Fruit fly (Drosophila melanogaster) whole organism, embryonic: ENCODE measurements around the gene ssp.

Source experiments
- Ada2b ChIP-seq: fragments of 200-800 bp; sonication (Bioruptor generic); IDR thresholded peaks from 2 replicates; pipeline ENCODE4 v1.3.6; 2022; ENCODE audit warnings: missing biosample characterization, missing genetic modification characterization
- Asciz ChIP-seq: fragments of 200-800 bp; sonication (Bioruptor generic); optimal IDR thresholded peaks from 2 replicates; lab custom pipeline; 2017; ENCODE audit warnings: missing biosample characterization, mild to moderate bottlenecking, missing genetic modification characterization, missing genetic modification reagents
- Atf-2 ChIP-seq: fragments of 200-800 bp; sonication (Bioruptor generic); optimal IDR thresholded peaks from 2 replicates; lab custom pipeline; 2016; ENCODE audit warnings: missing biosample characterization, missing genetic modification characterization
- Bteb2 ChIP-seq: fragments of 200-800 bp; sonication (Bioruptor generic); optimal IDR thresholded peaks from 2 replicates; lab custom pipeline; 2016; ENCODE audit warnings: missing biosample characterization, missing genetic modification characterization
- CG12155 ChIP-seq: fragments of 200-800 bp; sonication (Bioruptor generic); optimal IDR thresholded peaks from 3 replicates; lab custom pipeline; 2016; ENCODE audit warnings: missing biosample characterization, missing genetic modification characterization
- CG12659 ChIP-seq: fragments of 200-800 bp; sonication (Bioruptor generic); optimal IDR thresholded peaks from 3 replicates; lab custom pipeline; 2017; ENCODE audit warnings: mild to moderate bottlenecking, missing biosample characterization, missing genetic modification reagents, missing genetic modification characterization
- CG15479 ChIP-seq: fragments of 200-800 bp; sonication (Bioruptor generic); optimal IDR thresholded peaks from 3 replicates; lab custom pipeline; 2019; ENCODE audit warnings: missing biosample characterization, mild to moderate bottlenecking, missing genetic modification characterization, moderate library complexity
- CG15601 ChIP-seq: fragments of 200-800 bp; sonication (Bioruptor generic); optimal IDR thresholded peaks from 3 replicates; lab custom pipeline; 2019; ENCODE audit warnings: missing biosample characterization, mild to moderate bottlenecking, missing genetic modification characterization, moderate library complexity
- CG15696 ChIP-seq: fragments of 200-800 bp; sonication (Bioruptor generic); optimal IDR thresholded peaks from 2 replicates; lab custom pipeline; 2019; ENCODE audit warnings: missing biosample characterization, mild to moderate bottlenecking, missing genetic modification characterization, moderate library complexity
- CG1603 ChIP-seq: fragments of 200-800 bp; sonication (Bioruptor generic); optimal IDR thresholded peaks from 2 replicates; lab custom pipeline; 2019; ENCODE audit warnings: missing biosample characterization, mild to moderate bottlenecking, missing genetic modification characterization, moderate library complexity
- CG3065 ChIP-seq: fragments of 200-800 bp; sonication (Bioruptor generic); optimal IDR thresholded peaks from 2 replicates; lab custom pipeline; 2016; ENCODE audit warnings: missing biosample characterization, missing genetic modification characterization
- CG31365 ChIP-seq: fragments of 200-800 bp; sonication (Bioruptor generic); optimal IDR thresholded peaks from 2 replicates; lab custom pipeline; 2018; ENCODE audit warnings: missing biosample characterization, mild to moderate bottlenecking, missing genetic modification characterization
- CG3281 ChIP-seq: fragments of 200-800 bp; sonication (Bioruptor generic); optimal IDR thresholded peaks from 3 replicates; lab custom pipeline; 2017; ENCODE audit warnings: missing biosample characterization, mild to moderate bottlenecking, missing genetic modification characterization
- CG3838 ChIP-seq: fragments of 200-800 bp; sonication (Bioruptor generic); optimal IDR thresholded peaks from 3 replicates; lab custom pipeline; 2016; ENCODE audit warnings: missing biosample characterization, missing genetic modification characterization
- CG42726 ChIP-seq: fragments of 200-800 bp; sonication (Bioruptor generic); IDR thresholded peaks from 2 replicates; pipeline ENCODE4 v1.3.6; 2022; ENCODE audit warnings: missing biosample characterization, missing genetic modification characterization; ENCODE audit not compliant: partially characterized antibody
- CG4617 ChIP-seq: fragments of 200-800 bp; sonication (Bioruptor generic); optimal IDR thresholded peaks from 3 replicates; lab custom pipeline; 2016; ENCODE audit warnings: missing biosample characterization, missing genetic modification characterization, borderline replicate concordance
- CG6272 ChIP-seq: fragments of 200-800 bp; sonication (Bioruptor generic); IDR thresholded peaks from 2 replicates; pipeline ENCODE4 v1.3.6; 2022; ENCODE audit warnings: missing biosample characterization, missing genetic modification characterization
- CG6683 ChIP-seq: fragments of 200-800 bp; sonication (Bioruptor generic); optimal IDR thresholded peaks from 2 replicates; lab custom pipeline; 2017; ENCODE audit warnings: missing biosample characterization, mild to moderate bottlenecking, missing genetic modification characterization, missing genetic modification reagents
- CG7987 ChIP-seq: fragments of 200-800 bp; sonication (Bioruptor generic); optimal IDR thresholded peaks from 2 replicates; lab custom pipeline; 2018; ENCODE audit warnings: missing biosample characterization, mild to moderate bottlenecking, missing genetic modification characterization, moderate library complexity
- CG8089 ChIP-seq: fragments of 200-800 bp; sonication (Bioruptor generic); optimal IDR thresholded peaks from 3 replicates; lab custom pipeline; 2016; ENCODE audit warnings: missing biosample characterization, missing genetic modification characterization
- CG8359 ChIP-seq: fragments of 200-800 bp; sonication (Bioruptor generic); optimal IDR thresholded peaks from 2 replicates; lab custom pipeline; 2017; ENCODE audit warnings: missing biosample characterization, mild to moderate bottlenecking, missing genetic modification characterization, borderline replicate concordance
- CG9437 ChIP-seq: fragments of 200-800 bp; sonication (Bioruptor generic); optimal IDR thresholded peaks from 2 replicates; lab custom pipeline; 2018; ENCODE audit warnings: missing biosample characterization, mild to moderate bottlenecking, missing genetic modification characterization
- Fer2 ChIP-seq: fragments of 200-800 bp; sonication (Bioruptor generic); optimal IDR thresholded peaks from 2 replicates; lab custom pipeline; 2018; ENCODE audit warnings: missing biosample characterization, mild to moderate bottlenecking, missing genetic modification characterization, moderate library complexity
- Hand ChIP-seq: fragments of 200-800 bp; sonication (Bioruptor generic); optimal IDR thresholded peaks from 2 replicates; lab custom pipeline; 2017; ENCODE audit warnings: mild to moderate bottlenecking, missing biosample characterization, missing genetic modification reagents, missing genetic modification characterization
- Hey ChIP-seq: fragments of 200-800 bp; sonication (Bioruptor generic); optimal IDR thresholded peaks from 3 replicates; lab custom pipeline; 2018; ENCODE audit warnings: missing biosample characterization, mild to moderate bottlenecking, missing genetic modification characterization
- Mes4 ChIP-seq: fragments of 200-800 bp; sonication (Bioruptor generic); optimal IDR thresholded peaks from 2 replicates; lab custom pipeline; 2016; ENCODE audit warnings: missing biosample characterization, missing genetic modification characterization
- Nf-YB ChIP-seq: fragments of 200-800 bp; sonication (Bioruptor generic); optimal IDR thresholded peaks from 3 replicates; lab custom pipeline; 2019; ENCODE audit warnings: missing biosample characterization, mild to moderate bottlenecking, missing genetic modification characterization, moderate library complexity
- Sry-δ ChIP-seq: fragments of 200-800 bp; sonication (Bioruptor generic); optimal IDR thresholded peaks from 2 replicates; lab custom pipeline; 2016; ENCODE audit warnings: missing biosample characterization, missing genetic modification characterization
- Ssrp ChIP-seq: fragments of 200-800 bp; sonication (Bioruptor generic); optimal IDR thresholded peaks from 2 replicates; lab custom pipeline; 2018; ENCODE audit warnings: missing biosample characterization, mild to moderate bottlenecking, missing genetic modification characterization, moderate library complexity
- Tbp ChIP-seq: fragments of >200 bp; optimal IDR thresholded peaks from 2 replicates; lab custom pipeline; 2018; ENCODE audit warnings: missing biosample characterization, missing genetic modification characterization
- Trl ChIP-seq, 3 experiments: fragments of >200 bp in 2 of 3; fragments of 200-800 bp in 1 of 3; sonication (Bioruptor generic) in 1 of 3; optimal IDR thresholded peaks; 2 replicates in 1 of 3; 3 replicates in 2 of 3; lab custom pipeline; 2016 to 2017; ENCODE audit warnings: missing biosample characterization in 1 of 3, missing genetic modification characterization in 1 of 3
- Xbp1 ChIP-seq: fragments of 200-800 bp; sonication (Bioruptor generic); optimal IDR thresholded peaks from 3 replicates; lab custom pipeline; 2016; ENCODE audit warnings: missing biosample characterization, mild to moderate bottlenecking, missing genetic modification characterization
- abd-A ChIP-seq: fragments of 200-800 bp; sonication (Bioruptor generic); optimal IDR thresholded peaks from 3 replicates; lab custom pipeline; 2019; ENCODE audit warnings: missing biosample characterization, mild to moderate bottlenecking, missing genetic modification characterization, moderate library complexity
- amos ChIP-seq: fragments of 200-800 bp; sonication (Bioruptor generic); IDR thresholded peaks from 2 replicates; pipeline ENCODE4 v1.3.6; 2022; ENCODE audit warnings: missing biosample characterization, missing genetic modification characterization; ENCODE audit not compliant: partially characterized antibody
- ara ChIP-seq: fragments of 200-800 bp; sonication (Bioruptor generic); IDR thresholded peaks from 2 replicates; pipeline ENCODE4 v1.3.6; 2022; ENCODE audit warnings: missing biosample characterization, missing genetic modification characterization
- cas ChIP-seq: fragments of 200-800 bp; sonication (Bioruptor generic); IDR thresholded peaks from 2 replicates; pipeline ENCODE4 v1.3.6; 2022; ENCODE audit warnings: missing biosample characterization, missing genetic modification characterization
- dimm ChIP-seq: fragments of 200-800 bp; sonication (Bioruptor generic); IDR thresholded peaks from 2 replicates; pipeline ENCODE4 v1.3.6; 2022; ENCODE audit warnings: missing biosample characterization, missing genetic modification characterization
- disco-r ChIP-seq: fragments of 200-800 bp; sonication (Bioruptor generic); optimal IDR thresholded peaks from 2 replicates; lab custom pipeline; 2016; ENCODE audit warnings: missing biosample characterization, missing genetic modification characterization
- emc ChIP-seq: fragments of 200-800 bp; sonication (Bioruptor generic); optimal IDR thresholded peaks from 2 replicates; lab custom pipeline; 2016; ENCODE audit warnings: missing biosample characterization, missing genetic modification characterization
- exex ChIP-seq: fragments of 200-800 bp; sonication (Bioruptor generic); optimal IDR thresholded peaks from 4 replicates; lab custom pipeline; 2018; ENCODE audit warnings: missing biosample characterization, mild to moderate bottlenecking, missing genetic modification characterization, moderate library complexity
- hkb ChIP-seq, 2 experiments: fragments of 200-800 bp in 1 of 2; fragments of >200 bp in 1 of 2; sonication (Bioruptor generic) in 1 of 2; IDR thresholded peaks in 1 of 2; optimal IDR thresholded peaks in 1 of 2; 2 replicates each; pipeline versions ENCODE4 v1.3.6 to Lab custom; 2017 to 2022; ENCODE audit warnings: missing biosample characterization in 1 of 2, missing genetic modification characterization in 1 of 2
- klu ChIP-seq: fragments of 200-800 bp; sonication (Bioruptor generic); IDR thresholded peaks from 2 replicates; pipeline ENCODE4 v1.3.6; 2022; ENCODE audit warnings: missing biosample characterization, missing genetic modification characterization
- nerfin-1 ChIP-seq: fragments of 200-800 bp; sonication (Bioruptor generic); optimal IDR thresholded peaks from 3 replicates; lab custom pipeline; 2019; ENCODE audit warnings: missing biosample characterization, mild to moderate bottlenecking, missing genetic modification characterization, moderate library complexity
- pfk ChIP-seq: fragments of 200-800 bp; sonication (Bioruptor generic); optimal IDR thresholded peaks from 2 replicates; lab custom pipeline; 2018; ENCODE audit warnings: missing biosample characterization, mild to moderate bottlenecking, missing genetic modification characterization, moderate library complexity
- pnt ChIP-seq: fragments of 200-800 bp; sonication (Bioruptor generic); optimal IDR thresholded peaks from 3 replicates; lab custom pipeline; 2016; ENCODE audit warnings: missing biosample characterization, missing genetic modification characterization
- sens ChIP-seq: fragments of 200-800 bp; sonication (Bioruptor generic); peaks from one replicate; lab custom pipeline; 2016; ENCODE audit warnings: missing biosample characterization, missing genetic modification characterization
- twi ChIP-seq: fragments of 200-800 bp; optimal IDR thresholded peaks from 2 replicates; lab custom pipeline; 2019; ENCODE audit warnings: missing biosample characterization, mild to moderate bottlenecking, missing genetic modification characterization, moderate library complexity

Gene ssp

dm6 chr3L:12081679-12082520 is 36.2 kb upstream of the ssp start, which contains the start of gene Sema5c (continued):
- TF ChIP-seq CG6683 (peak; percentile 22), Fer2 (no peak), CG15479 (GFP tag; lab: Kevin White, UChicago) (peak; percentile 83), CG3281 (GFP tag; lab: Kevin White, UChicago) (peak; percentile 59), Ada2b (GFP tag; lab: Robert Waterston, UW) (0 out of 2 replicates have a peak, but pooled peaks have one; percentile 18), Sry-δ (GFP tag; lab: Kevin White, UChicago) (no peak), amos (GFP tag; lab: Robert Waterston, UW) (no peak; the same call in 1 of the 2 replicates), CG3065 (GFP tag; lab: Kevin White, UChicago) (peak; percentile 5), CG1603 (tag; lab: Kevin White, UChicago) (peak; percentile 48), abd-A (peak; percentile 43), Atf-2 (GFP tag; lab: Kevin White, UChicago) (peak; percentile 33), twi (peak; percentile 53), Ssrp (tag; lab: Kevin White, UChicago) (peak; percentile 84), CG31365 (tag; lab: Kevin White, UChicago) (no peak), Hand (GFP tag; lab: Kevin White, UChicago) (peak; percentile 34), CG7987 (GFP tag; lab: Kevin White, UChicago) (no peak), Xbp1 (peak; percentile 59), CG15601 (tag; lab: Kevin White, UChicago) (peak; percentile 37), CG4617 (no peak), CG15696 (peak; percentile 83), Mes4 (GFP tag; lab: Kevin White, UChicago) (no peak), CG9437 (GFP tag; lab: Kevin White, UChicago) (peak; percentile 89), Asciz (peak; percentile 61), Nf-YB (GFP tag; lab: Kevin White, UChicago) (peak; percentile 70), Bteb2 (GFP tag; lab: Kevin White, UChicago) (no peak), CG3838 (peak; percentile 16), emc (GFP tag; lab: Kevin White, UChicago) (no peak), sens (peak; percentile 90), cas (GFP tag; lab: Robert Waterston, UW) (no peak), dimm (GFP tag; lab: Robert Waterston, UW) (no peak), CG8359 (GFP tag; lab: Kevin White, UChicago) (peak; percentile 34), Trl (optimal IDR thresholded peaks at IDR 0.05; lab: Kevin White, UChicago) (peak; percentile 56 to 70), Trl (GFP tag; optimal IDR thresholded peaks at IDR 0.05; lab: Kevin White, UChicago) (peak; percentile 26), CG12155 (GFP tag; lab: Kevin White, UChicago) (peak; percentile 26), pfk (GFP tag; lab: Kevin White, UChicago) (peak; percentile 63), disco-r (GFP tag; lab: Kevin White, UChicago) (peak; percentile 17), klu (GFP tag; lab: Robert Waterston, UW) (peak; percentile 45; the same call in 1 of the 2 replicates), CG8089 (GFP tag; lab: Kevin White, UChicago) (peak; percentile 28), Tbp (GFP tag; lab: Kevin White, UChicago) (no peak), nerfin-1 (peak; percentile 42), CG6272 (GFP tag; lab: Robert Waterston, UW) (0 out of 2 replicates have a peak, but pooled peaks have one; percentile 17), CG12659 (GFP tag; lab: Kevin White, UChicago) (peak; percentile 79), Hey (tag; lab: Kevin White, UChicago) (peak; percentile 2), hkb (optimal IDR thresholded peaks at IDR 0.05; lab: Kevin White, UChicago) (no peak), hkb (GFP tag; IDR thresholded peaks at IDR 0.05; lab: Robert Waterston, UW) (0 out of 2 replicates have a peak, but pooled peaks have one; percentile 15), CG42726 (GFP tag; lab: Robert Waterston, UW) (no peak), pnt (GFP tag; lab: Kevin White, UChicago) (peak; percentile 41), ara (no peak; the same call in 1 of the 2 replicates), exex (tag; lab: Kevin White, UChicago) (peak; percentile 30)
